Worm (Caenorhabditis elegans) whole organism, L4/young adult: ENCODE results near the gene fbxc-44.

Experiments
- dao-5 ChIP-seq: sonication (generic microtip); optimal IDR thresholded peaks from 2 replicates; lab custom pipeline; 2016; ENCODE audit warnings: missing genotype, missing genetic modification characterization, moderate library complexity, missing compliant biosample characterization
- him-1 ChIP-seq: sonication (generic microtip); optimal IDR thresholded peaks from 2 replicates; lab custom pipeline; 2016; ENCODE audit warnings: missing genotype, missing genetic modification reagents, missing genetic modification characterization, missing compliant biosample characterization

DNA sequence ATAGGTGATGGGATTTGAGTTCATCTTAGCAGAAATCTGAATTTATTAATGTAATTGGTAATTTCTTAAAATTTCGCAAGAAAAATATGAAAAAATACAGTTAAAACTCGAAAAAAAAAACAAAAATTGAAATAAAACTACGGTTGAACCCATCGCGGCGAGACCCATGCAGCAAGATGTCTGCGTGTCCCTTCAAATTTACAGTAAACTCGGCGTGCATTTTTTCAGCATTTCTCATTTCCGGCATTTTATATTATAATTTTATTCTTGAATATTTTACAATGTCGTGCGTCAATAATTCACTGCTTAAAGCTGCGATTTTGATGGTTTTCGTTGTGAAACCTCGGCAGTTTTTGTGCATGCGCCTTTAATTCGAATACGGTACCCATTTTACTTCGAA is 1.6 kb downstream of the fbxc-44 start, which contains the start of gene fbxc-43:
- TF ChIP-seq him-1 (tag; lab: Kevin White, UChicago), result no peak
- TF ChIP-seq dao-5 (tag; lab: Kevin White, UChicago), result no peak
